Fruit fly (Drosophila melanogaster) ovary, adult (tissue): ENCODE data around the gene Gpdh1.

Experiments used
- CG17801 ChIP-seq: fragments of 200-800 bp; optimal IDR thresholded peaks from 2 replicates; lab custom pipeline; 2019; ENCODE audit warnings: missing biosample characterization, mild to moderate bottlenecking, missing genetic modification characterization, moderate library complexity; ENCODE audit not compliant: partially characterized antibody

Gene Gpdh1

dm6 chr2L:5964851-5965250, 21.4 kb downstream of the Gpdh1 start, which contains the start of gene psd:
psd (minus strand) TSS chr2L:5964951.
- TF ChIP-seq CG17801 (GFP tag; lab: Kevin White, UChicago) = no peak

dm6 chr2L:5967702-5968616, 24.5 kb downstream of the Gpdh1 start, which contains the start of the genes CG13992 and Ucp4C:
CG13992 (minus strand) TSS chr2L:5967752.
Ucp4C (plus strand) TSS chr2L:5968566.
- peak; percentile 40 for TF ChIP-seq CG17801 (GFP tag; lab: Kevin White, UChicago)

dm6 chr2L:5969559-5969958, 26.1 kb downstream of the Gpdh1 start, which contains the start of gene Ucp4B:
Ucp4B (plus strand) TSS chr2L:5969859.
- no peak for TF ChIP-seq CG17801 (GFP tag; lab: Kevin White, UChicago)

dm6 chr2L:5971093-5971808, 27.8 kb downstream of the Gpdh1 start:
- TF ChIP-seq CG17801 (GFP tag; lab: Kevin White, UChicago) = no peak

- TF ChIP-seq CG17801 (GFP tag; lab: Kevin White, UChicago) = peak; percentile 0
These were observed 28.6 kb downstream of the Gpdh1 start for dm6 chr2L:5972005-5972404.

- no peak for TF ChIP-seq CG17801 (GFP tag; lab: Kevin White, UChicago)
These were observed 29.3 kb downstream of the Gpdh1 start for dm6 chr2L:5972588-5973236.

dm6 chr2L:5974122-5974521, 30.7 kb downstream of the Gpdh1 start:
- no peak for TF ChIP-seq CG17801 (GFP tag; lab: Kevin White, UChicago)

dm6 chr2L:5975025-5975539, 31.6 kb downstream of the Gpdh1 start:
- no peak for TF ChIP-seq CG17801 (GFP tag; lab: Kevin White, UChicago)

dm6 chr2L:5975601-5976000, 32.2 kb downstream of the Gpdh1 start:
- TF ChIP-seq CG17801 (GFP tag; lab: Kevin White, UChicago) = no peak

- no peak for TF ChIP-seq CG17801 (GFP tag; lab: Kevin White, UChicago)
These were observed 33.8 kb downstream of the Gpdh1 start for dm6 chr2L:5977070-5977728.

dm6 chr2L:5977729-5978078, 34.3 kb downstream of the Gpdh1 start:
- TF ChIP-seq CG17801 (GFP tag; lab: Kevin White, UChicago) = no peak

dm6 chr2L:5978333-5979054, 35.1 kb downstream of the Gpdh1 start:
- no peak for TF ChIP-seq CG17801 (GFP tag; lab: Kevin White, UChicago)

dm6 chr2L:5979055-5979399, 35.6 kb downstream of the Gpdh1 start:
- no peak for TF ChIP-seq CG17801 (GFP tag; lab: Kevin White, UChicago)
